Worm (Caenorhabditis elegans): ENCODE data around the gene aat-3.

Gene aat-3

DNA sequence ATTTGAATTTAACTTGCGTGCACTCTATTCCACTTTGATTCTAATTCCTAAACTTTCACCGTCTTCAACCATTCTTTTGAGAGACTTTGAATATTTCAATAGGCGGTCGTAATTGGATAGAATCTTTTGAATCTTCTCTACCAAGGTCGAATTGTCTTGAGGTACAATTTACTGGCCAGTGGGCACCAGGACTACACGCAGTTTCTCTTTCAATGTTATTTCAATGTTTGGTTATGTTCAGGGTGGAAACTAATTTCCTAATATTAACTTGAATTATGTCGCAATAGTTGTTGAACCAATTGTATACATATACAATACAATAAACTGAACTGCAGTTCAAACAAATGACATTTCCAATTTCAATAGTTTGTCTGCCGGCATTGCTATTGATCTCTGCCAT lies 36.0 kb downstream of the aat-3 start:
- TF ChIP-seq ceh-90 (tag; optimal IDR thresholded peaks at IDR 0.05) = no peak
- no peak for TF ChIP-seq fkh-4 (tag; optimal IDR thresholded peaks at IDR 0.05; ENCODE audit: borderline replicate concordance)
- TF ChIP-seq nhr-71 (tag; optimal IDR thresholded peaks at IDR 0.05) = peak; percentile 33
- TF ChIP-seq nhr-47 (tag; optimal IDR thresholded peaks at IDR 0.05) = peak; percentile 7
- no peak for TF ChIP-seq dpl-1 (GFP tag; optimal IDR thresholded peaks at IDR 0.05)
- TF ChIP-seq egl-13 (tag; optimal IDR thresholded peaks at IDR 0.05) = no peak
- TF ChIP-seq ztf-4 (tag; optimal IDR thresholded peaks at IDR 0.05) = no peak
- TF ChIP-seq ceh-88 (GFP tag; IDR thresholded peaks at IDR 0.05) = no peak
- no peak for TF ChIP-seq F16B12.6 (tag; optimal IDR thresholded peaks at IDR 0.05)
- TF ChIP-seq skn-1 (tag; optimal IDR thresholded peaks at IDR 0.05) = peak; percentile 9
- TF ChIP-seq snu-23 (GFP tag; optimal IDR thresholded peaks at IDR 0.05) = peak; percentile 41
- TF ChIP-seq blmp-1 (tag; optimal IDR thresholded peaks at IDR 0.05) = peak; percentile 87
- TF ChIP-seq lin-14 (GFP tag; optimal IDR thresholded peaks at IDR 0.05) = peak; percentile 61
- no peak for TF ChIP-seq unc-86 (tag; optimal IDR thresholded peaks at IDR 0.05)
- TF ChIP-seq efl-1 (optimal IDR thresholded peaks at IDR 0.05) = no peak
- no peak for TF ChIP-seq efl-1 (GFP tag; optimal IDR thresholded peaks at IDR 0.05 in 1 of 2)
- TF ChIP-seq unc-130 (tag; optimal IDR thresholded peaks at IDR 0.05) = no peak
- TF ChIP-seq nhr-90 (tag; optimal IDR thresholded peaks at IDR 0.05; ENCODE audit: poor library complexity) = peak; percentile 12
- TF ChIP-seq lsy-2 (tag; optimal IDR thresholded peaks at IDR 0.05) = peak in 1 of 2 experiments; percentile 22
- TF ChIP-seq aha-1 (tag; optimal IDR thresholded peaks at IDR 0.05) = no peak
- TF ChIP-seq sup-37 (GFP tag; optimal IDR thresholded peaks at IDR 0.05) = no peak
- TF ChIP-seq nhr-85 (tag) = peak; percentile 90
- peak; percentile 38 for TF ChIP-seq nhr-20 (tag; optimal IDR thresholded peaks at IDR 0.05)
- no peak for TF ChIP-seq pqm-1 (tag; optimal IDR thresholded peaks at IDR 0.05)
- TF ChIP-seq unc-62 (GFP tag; optimal IDR thresholded peaks at IDR 0.05) = no peak

ce11 chrX:2590023-2590422 lies 38.0 kb downstream of the aat-3 start:
- TF ChIP-seq sptf-1 (tag; optimal IDR thresholded peaks at IDR 0.05) (no peak), alr-1 (tag; optimal IDR thresholded peaks at IDR 0.05; ENCODE audit: borderline replicate concordance) (no peak), lsy-2 (tag; optimal IDR thresholded peaks at IDR 0.05) (no peak), lin-13 (GFP tag; optimal IDR thresholded peaks at IDR 0.05) (no peak), egl-13 (tag; optimal IDR thresholded peaks at IDR 0.05) (no peak), elt-3 (tag; optimal IDR thresholded peaks at IDR 0.05) (no peak), isw-1 (GFP tag; IDR thresholded peaks at IDR 0.05) (no peak), ceh-8 (GFP tag; optimal IDR thresholded peaks at IDR 0.05) (no peak), aly-2 (tag; optimal IDR thresholded peaks at IDR 0.05) (no peak), lin-14 (GFP tag; optimal IDR thresholded peaks at IDR 0.05) (no peak)

DNA sequence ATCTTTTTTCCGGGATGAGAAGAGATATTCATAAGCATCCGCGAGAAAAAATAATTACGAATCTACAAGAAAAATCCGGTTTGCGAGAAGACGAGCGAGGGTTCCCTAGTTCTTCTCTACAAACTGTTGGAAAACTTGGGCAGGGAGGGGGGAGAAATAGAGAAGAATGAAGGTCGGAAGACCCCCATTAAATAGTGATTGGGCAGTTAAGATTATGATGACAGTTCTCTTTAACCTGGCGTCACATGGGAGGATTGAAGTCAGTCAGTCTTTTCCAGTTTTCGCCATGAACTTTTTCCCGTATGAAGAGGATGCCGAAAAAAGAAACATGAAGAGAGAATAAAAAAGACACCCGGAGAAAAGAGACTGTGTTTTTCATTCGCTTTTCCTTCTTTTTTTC lies 38.7 kb downstream of the aat-3 start:
- no peak for TF ChIP-seq jun-1 (tag; optimal IDR thresholded peaks at IDR 0.05)
- TF ChIP-seq C16A3.4 (tag; optimal IDR thresholded peaks at IDR 0.05) = peak; percentile 5
- peak; percentile 23 for TF ChIP-seq unc-130 (tag; optimal IDR thresholded peaks at IDR 0.05)
- TF ChIP-seq nhr-90 (tag; optimal IDR thresholded peaks at IDR 0.05; ENCODE audit: poor library complexity) = peak; percentile 36
- no peak for TF ChIP-seq F16B12.6 (tag; optimal IDR thresholded peaks at IDR 0.05)
- no peak for TF ChIP-seq pax-3 (tag; optimal IDR thresholded peaks at IDR 0.05)
- no peak for TF ChIP-seq fos-1 (tag; optimal IDR thresholded peaks at IDR 0.05)
- TF ChIP-seq nhr-47 (tag; optimal IDR thresholded peaks at IDR 0.05) = no peak
- no peak for TF ChIP-seq snpc-4 (tag; optimal IDR thresholded peaks at IDR 0.05)
- TF ChIP-seq mdl-1 (tag; optimal IDR thresholded peaks at IDR 0.05) = peak in 1 of 2 experiments; percentile 39
- TF ChIP-seq lir-3 (tag; optimal IDR thresholded peaks at IDR 0.05; ENCODE audit: poor library complexity) = no peak
- peak; percentile 64 for TF ChIP-seq lin-14 (GFP tag; optimal IDR thresholded peaks at IDR 0.05)
- no peak for TF ChIP-seq efl-1 (optimal IDR thresholded peaks at IDR 0.05)
- no peak for TF ChIP-seq efl-1 (GFP tag; optimal IDR thresholded peaks at IDR 0.05 in 1 of 2)
- TF ChIP-seq unc-62 (GFP tag; optimal IDR thresholded peaks at IDR 0.05) = no peak
- no peak for TF ChIP-seq nhr-77 (tag; optimal IDR thresholded peaks at IDR 0.05)
- no peak for TF ChIP-seq ztf-11 (tag; optimal IDR thresholded peaks at IDR 0.05)
- peak; percentile 85 for TF ChIP-seq blmp-1 (tag; optimal IDR thresholded peaks at IDR 0.05)
- TF ChIP-seq lin-35 (GFP tag; optimal IDR thresholded peaks at IDR 0.05) = peak in 1 of 2 experiments; percentile 55
- no peak for TF ChIP-seq sptf-1 (tag; optimal IDR thresholded peaks at IDR 0.05)
- peak; percentile 43 for TF ChIP-seq vab-15 (tag; optimal IDR thresholded peaks at IDR 0.05)
- no peak for TF ChIP-seq mef-2 (tag; optimal IDR thresholded peaks at IDR 0.05)
- peak; percentile 3 for TF ChIP-seq ztf-4 (tag; optimal IDR thresholded peaks at IDR 0.05)
- TF ChIP-seq unc-98 (GFP tag; IDR thresholded peaks at IDR 0.05) = no peak
- TF ChIP-seq C34B4.2 (tag; optimal IDR thresholded peaks at IDR 0.05) = no peak
- no peak for TF ChIP-seq tlp-1 (tag; optimal IDR thresholded peaks at IDR 0.05)
- peak; percentile 36 for TF ChIP-seq skn-1 (tag; optimal IDR thresholded peaks at IDR 0.05)
- no peak for TF ChIP-seq sup-37 (GFP tag; optimal IDR thresholded peaks at IDR 0.05)
- no peak for TF ChIP-seq fkh-8 (tag; optimal IDR thresholded peaks at IDR 0.05)
- TF ChIP-seq mep-1 (tag; optimal IDR thresholded peaks at IDR 0.05) = peak; percentile 21
